Worm (Caenorhabditis elegans) whole organism, L1 larva: ENCODE results near the gene Y49E10.27.

Source experiments
- C34B4.2 ChIP-seq: sonication (generic microtip); optimal IDR thresholded peaks from 2 replicates; lab custom pipeline; 2017; ENCODE audit warnings: mild to moderate bottlenecking, missing genetic modification characterization, missing compliant biosample characterization
- F16B12.6 ChIP-seq: fragments of 150-350 bp; optimal IDR thresholded peaks from 2 replicates; lab custom pipeline; 2014; ENCODE audit warnings: missing biosample characterization, missing genetic modification characterization
- Y116A8C.19 ChIP-seq: sonication (generic microtip); optimal IDR thresholded peaks from 2 replicates; lab custom pipeline; 2016; ENCODE audit warnings: missing compliant biosample characterization, missing genetic modification characterization, borderline replicate concordance
- alr-1 ChIP-seq: fragments of 200-800 bp; sonication (Bioruptor generic); optimal IDR thresholded peaks from 2 replicates; lab custom pipeline; 2018; ENCODE audit warnings: borderline replicate concordance, mild to moderate bottlenecking, missing genetic modification characterization, missing compliant biosample characterization
- aly-2 ChIP-seq: fragments of 150-350 bp; optimal IDR thresholded peaks from 2 replicates; lab custom pipeline; 2014; ENCODE audit warnings: missing biosample characterization, missing genetic modification characterization
- ama-1 ChIP-seq: fragments of 150-350 bp; optimal IDR thresholded peaks from 2 replicates; lab custom pipeline; 2014
- ceh-82 ChIP-seq, 3 experiments: fragments of 150-350 bp in 1 of 3; sonication (generic microtip) in 2 of 3; optimal IDR thresholded peaks; 2 replicates each; lab custom pipeline; 2014 to 2017; ENCODE audit warnings: missing biosample characterization in 3 of 3, missing genetic modification characterization in 3 of 3
- ceh-90 ChIP-seq: sonication (generic microtip); optimal IDR thresholded peaks from 2 replicates; lab custom pipeline; 2016; ENCODE audit warnings: missing genetic modification characterization, missing compliant biosample characterization
- ces-1 ChIP-seq: fragments of 150-350 bp; optimal IDR thresholded peaks from 2 replicates; lab custom pipeline; 2014; ENCODE audit warnings: missing biosample characterization, missing genetic modification reagents, missing genetic modification characterization
- dpl-1 ChIP-seq, 3 experiments: fragments of 150-350 bp in 2 of 3; sonication (generic microtip) in 1 of 3; optimal IDR thresholded peaks; 2 replicates each; lab custom pipeline; 2014 to 2017; ENCODE audit warnings: missing biosample characterization in 3 of 3, missing genetic modification characterization in 3 of 3, missing genetic modification reagents in 3 of 3
- efl-1 ChIP-seq, 4 experiments: fragments of 150-350 bp; optimal IDR thresholded peaks in 3 of 4; peaks in 1 of 4; 1 replicate in 1 of 4; 2 replicates in 3 of 4; lab custom pipeline; 2014; ENCODE audit warnings: missing biosample characterization in 2 of 4, missing genetic modification characterization in 2 of 4, missing genetic modification reagents in 2 of 4
- efl-3 ChIP-seq: fragments of 200-800 bp; sonication (Bioruptor generic); optimal IDR thresholded peaks from 2 replicates; lab custom pipeline; 2018; ENCODE audit warnings: mild to moderate bottlenecking, missing genetic modification characterization, missing compliant biosample characterization
- egl-27 ChIP-seq, 2 experiments: fragments of 150-350 bp in 1 of 2; sonication (generic microtip); optimal IDR thresholded peaks; 3 replicates each; lab custom pipeline; 2017 to 2018; ENCODE audit warnings: missing biosample characterization in 2 of 2, missing genetic modification characterization in 2 of 2, missing genetic modification reagents in 2 of 2
- elt-2 ChIP-seq: sonication (generic microtip); optimal IDR thresholded peaks from 2 replicates; lab custom pipeline; 2016; ENCODE audit warnings: missing genetic modification characterization, mild to moderate bottlenecking, inconsistent platforms, missing compliant biosample characterization, missing genetic modification reagents
- elt-3 ChIP-seq, 6 experiments: fragments of 150-350 bp in 1 of 6; sonication (generic microtip); optimal IDR thresholded peaks; 2 replicates each; lab custom pipeline; 2017 to 2018; ENCODE audit warnings: missing biosample characterization in 6 of 6, missing genetic modification characterization in 6 of 6, inconsistent platforms in 1 of 6
- ets-5 ChIP-seq: fragments of 200-800 bp; sonication (Bioruptor generic); IDR thresholded peaks from 2 replicates; pipeline ENCODE4 v1.3.6; 2022; ENCODE audit warnings: missing genetic modification characterization, missing compliant biosample characterization
- fkh-10 ChIP-seq: sonication (generic microtip); optimal IDR thresholded peaks from 2 replicates; lab custom pipeline; 2017; ENCODE audit warnings: missing biosample characterization, missing genetic modification reagents, missing genetic modification characterization
- fkh-8 ChIP-seq: sonication (generic microtip); optimal IDR thresholded peaks from 2 replicates; lab custom pipeline; 2016; ENCODE audit warnings: mild to moderate bottlenecking, missing genetic modification characterization, missing compliant biosample characterization
- fos-1 ChIP-seq: fragments of 150-350 bp; optimal IDR thresholded peaks from 2 replicates; lab custom pipeline; 2014; ENCODE audit warnings: missing biosample characterization, missing genetic modification characterization
- hlh-17 ChIP-seq: fragments of 200-800 bp; sonication (Bioruptor generic); optimal IDR thresholded peaks from 2 replicates; lab custom pipeline; 2018; ENCODE audit warnings: missing genetic modification characterization, mild to moderate bottlenecking, missing compliant biosample characterization, moderate library complexity, borderline replicate concordance
- hpl-2 ChIP-seq: fragments of 150-350 bp; optimal IDR thresholded peaks from 2 replicates; lab custom pipeline; 2014; ENCODE audit warnings: missing biosample characterization, missing genetic modification reagents, missing genetic modification characterization
- irx-1 ChIP-seq: sonication (generic microtip); optimal IDR thresholded peaks from 2 replicates; lab custom pipeline; 2016; ENCODE audit warnings: missing genetic modification characterization, missing compliant biosample characterization
- lin-15B ChIP-seq: fragments of 150-350 bp; sonication (generic microtip); optimal IDR thresholded peaks from 3 replicates; lab custom pipeline; 2014; ENCODE audit warnings: missing biosample characterization, missing genetic modification characterization
- lin-35 ChIP-seq, 2 experiments: fragments of 150-350 bp; optimal IDR thresholded peaks; 2 replicates each; lab custom pipeline; 2014; ENCODE audit warnings: missing biosample characterization in 2 of 2, missing genetic modification characterization in 2 of 2, missing genetic modification reagents in 2 of 2
- lir-3 ChIP-seq: sonication (generic microtip); optimal IDR thresholded peaks from 2 replicates; lab custom pipeline; 2016; ENCODE audit warnings: mild to moderate bottlenecking, missing genetic modification characterization, moderate library complexity, missing compliant biosample characterization; ENCODE audit not compliant: poor library complexity
- lsy-2 ChIP-seq, 2 experiments: fragments of 150-350 bp; optimal IDR thresholded peaks; 2 replicates each; lab custom pipeline; 2014; ENCODE audit warnings: missing biosample characterization in 2 of 2, missing genetic modification characterization in 2 of 2
- mef-2 ChIP-seq: fragments of 150-350 bp; optimal IDR thresholded peaks from 2 replicates; lab custom pipeline; 2014; ENCODE audit warnings: missing biosample characterization, missing genetic modification characterization
- mep-1 ChIP-seq: fragments of 150-350 bp; optimal IDR thresholded peaks from 2 replicates; lab custom pipeline; 2014; ENCODE audit warnings: missing biosample characterization, missing genetic modification characterization
- nhr-11 ChIP-seq: fragments of 150-350 bp; optimal IDR thresholded peaks from 2 replicates; lab custom pipeline; 2014; ENCODE audit warnings: missing biosample characterization, missing genetic modification characterization
- nhr-20 ChIP-seq: sonication (generic microtip); optimal IDR thresholded peaks from 2 replicates; lab custom pipeline; 2016; ENCODE audit warnings: mild to moderate bottlenecking, missing genetic modification characterization, missing compliant biosample characterization
- nhr-237 ChIP-seq: fragments of 150-350 bp; optimal IDR thresholded peaks from 2 replicates; lab custom pipeline; 2014; ENCODE audit warnings: missing biosample characterization, missing genetic modification characterization
- nhr-71 ChIP-seq: sonication (generic microtip); optimal IDR thresholded peaks from 2 replicates; lab custom pipeline; 2016; ENCODE audit warnings: mild to moderate bottlenecking, missing genetic modification characterization, moderate library complexity, missing compliant biosample characterization
- nhr-76 ChIP-seq: sonication (generic microtip); optimal IDR thresholded peaks from 2 replicates; lab custom pipeline; 2017; ENCODE audit warnings: missing biosample characterization, missing genetic modification characterization
- nhr-77 ChIP-seq: fragments of 150-350 bp; optimal IDR thresholded peaks from 2 replicates; lab custom pipeline; 2014; ENCODE audit warnings: missing biosample characterization, missing genetic modification characterization
- nhr-85 ChIP-seq: sonication (generic microtip); peaks from one replicate; lab custom pipeline; 2016; ENCODE audit warnings: missing genetic modification characterization, inconsistent platforms, missing compliant biosample characterization
- skn-1 ChIP-seq: fragments of 150-350 bp; optimal IDR thresholded peaks from 2 replicates; lab custom pipeline; 2014; ENCODE audit warnings: missing biosample characterization, missing genetic modification characterization
- snpc-4 ChIP-seq: fragments of 150-350 bp; optimal IDR thresholded peaks from 2 replicates; lab custom pipeline; 2014; ENCODE audit warnings: missing biosample characterization, missing genetic modification characterization
- sptf-1 ChIP-seq: fragments of 150-350 bp; optimal IDR thresholded peaks from 2 replicates; lab custom pipeline; 2014; ENCODE audit warnings: missing biosample characterization, missing genetic modification characterization
- sup-37 ChIP-seq: fragments of 200-800 bp; sonication (Bioruptor generic); optimal IDR thresholded peaks from 2 replicates; lab custom pipeline; 2018; ENCODE audit warnings: mild to moderate bottlenecking, missing genetic modification characterization, missing compliant biosample characterization
- tlp-1 ChIP-seq: fragments of 150-350 bp; optimal IDR thresholded peaks from 2 replicates; lab custom pipeline; 2014; ENCODE audit warnings: missing biosample characterization, missing genetic modification characterization
- unc-62 ChIP-seq: fragments of 150-350 bp; optimal IDR thresholded peaks from 2 replicates; lab custom pipeline; 2014; ENCODE audit warnings: missing biosample characterization, missing genetic modification reagents, missing genetic modification characterization
- vab-15 ChIP-seq: sonication (generic microtip); optimal IDR thresholded peaks from 2 replicates; lab custom pipeline; 2017; ENCODE audit warnings: missing genotype, mild to moderate bottlenecking, missing genetic modification characterization, missing compliant biosample characterization
- ztf-4 ChIP-seq: fragments of 150-350 bp; optimal IDR thresholded peaks from 2 replicates; lab custom pipeline; 2014; ENCODE audit warnings: missing biosample characterization, missing genetic modification characterization

Y49E10.27 gene

DNA sequence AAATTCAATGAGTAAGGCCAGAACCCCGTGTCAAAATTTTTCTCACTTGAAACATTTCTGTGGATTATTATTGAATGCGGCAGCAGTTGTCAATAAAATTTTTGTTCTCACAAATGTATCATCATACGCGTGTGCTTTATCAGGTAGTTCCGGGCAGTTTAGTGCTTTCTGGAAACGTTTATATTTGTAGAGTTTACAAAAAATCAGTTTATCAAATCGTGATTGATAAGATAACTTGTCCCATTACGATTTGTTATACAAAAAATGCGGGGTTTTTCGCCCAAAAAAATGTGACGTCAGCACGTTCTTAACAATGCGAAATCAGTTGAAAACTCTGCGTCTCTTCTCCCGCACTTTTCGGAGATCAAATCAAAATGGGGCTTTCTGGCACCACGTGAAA, 11.0 kb downstream of the Y49E10.27 start:
- TF ChIP-seq tlp-1 (tag; lab: Kevin White, UChicago) (no peak), lin-35 (GFP tag; optimal IDR thresholded peaks at IDR 0.05; lab: Kevin White, UChicago) (peak in 1 of 2 experiments; percentile 15), Y116A8C.19 (tag; lab: Kevin White, UChicago) (no peak), dpl-1 (GFP tag; optimal IDR thresholded peaks at IDR 0.05; lab: Kevin White, UChicago) (no peak), fkh-8 (tag; lab: Kevin White, UChicago) (no peak), nhr-85 (no peak), elt-2 (tag; lab: Kevin White, UChicago) (peak; percentile 90), nhr-77 (tag; lab: Kevin White, UChicago) (no peak), efl-1 (optimal IDR thresholded peaks at IDR 0.05; lab: Kevin White, UChicago) (no peak), efl-1 (GFP tag; optimal IDR thresholded peaks at IDR 0.05 in 1 of 2; lab: Kevin White, UChicago) (peak in 1 of 2 experiments; percentile 62), fkh-10 (GFP tag; lab: Kevin White, UChicago) (no peak), mef-2 (no peak)

DNA sequence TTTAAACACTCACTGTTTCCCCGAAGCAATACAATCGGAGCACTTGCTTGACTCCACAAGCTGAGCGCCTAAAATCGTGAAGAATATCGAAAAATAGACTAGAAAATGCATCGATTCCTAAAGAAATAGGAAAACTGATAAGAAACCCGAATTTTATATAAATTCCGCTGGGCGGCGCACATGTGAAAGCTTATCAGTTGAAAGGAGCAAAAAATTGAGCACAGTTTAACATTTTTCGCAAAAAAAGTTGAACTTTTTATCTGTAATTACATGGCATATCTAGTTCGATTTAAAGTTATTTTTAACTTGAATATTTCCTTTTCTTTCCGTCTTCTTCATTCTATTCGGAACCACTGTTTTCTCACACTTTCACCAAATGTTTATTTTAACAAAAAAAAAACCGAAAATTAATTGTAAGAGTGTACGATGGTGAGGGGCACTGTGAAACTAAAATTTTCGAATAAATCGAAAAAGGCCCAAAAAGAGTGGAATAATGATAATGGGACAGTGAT, 11.8 kb downstream of the Y49E10.27 start, which contains the start of gene Y49E10.18:
Y49E10.18 (minus strand) TSS at position 116 of the 512 bp plus-strand sequence.
- no peak for TF ChIP-seq ets-5 (GFP tag; lab: Robert Waterston, UW)
- no peak for TF ChIP-seq fos-1 (tag; lab: Kevin White, UChicago)
- no peak for TF ChIP-seq unc-62
- TF ChIP-seq alr-1 (tag; lab: Kevin White, UChicago) = no peak
- no peak for TF ChIP-seq nhr-77 (tag; lab: Kevin White, UChicago)
- TF ChIP-seq ama-1 (lab: Kevin White, UChicago) = no peak
- TF ChIP-seq ceh-90 (tag; lab: Kevin White, UChicago) = no peak
- TF ChIP-seq nhr-237 (tag; lab: Kevin White, UChicago) = no peak
- TF ChIP-seq efl-3 (GFP tag; lab: Kevin White, UChicago) = no peak
- TF ChIP-seq elt-2 (tag; lab: Kevin White, UChicago) = peak; percentile 81
- peak; percentile 21 for TF ChIP-seq nhr-20 (tag; lab: Kevin White, UChicago)

DNA sequence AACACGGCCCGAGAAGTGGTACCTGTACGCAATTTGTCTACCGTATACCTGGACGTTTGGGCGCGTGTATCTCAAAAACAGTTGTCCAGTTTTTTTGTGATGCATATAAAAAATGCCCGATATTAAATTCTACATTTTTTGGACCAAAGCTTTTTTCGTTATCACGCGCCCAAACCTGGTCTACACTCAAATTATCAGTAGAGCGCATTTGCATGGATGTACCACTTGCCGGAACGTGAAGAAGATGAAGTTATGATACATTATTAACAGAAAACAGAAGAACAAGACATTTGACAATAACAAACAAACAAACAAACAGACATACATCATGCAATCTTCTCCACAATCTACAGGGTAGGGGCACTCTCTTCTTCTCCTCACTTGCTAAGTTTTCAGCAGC, 13.4 kb downstream of the Y49E10.27 start:
- TF ChIP-seq lin-35 (GFP tag; optimal IDR thresholded peaks at IDR 0.05; lab: Kevin White, UChicago) (peak; percentile 11 to 61), efl-1 (optimal IDR thresholded peaks at IDR 0.05; lab: Kevin White, UChicago) (peak; percentile 8 to 45), efl-1 (GFP tag; optimal IDR thresholded peaks at IDR 0.05 in 1 of 2; lab: Kevin White, UChicago) (peak; percentile 39 to 86), dpl-1 (GFP tag; optimal IDR thresholded peaks at IDR 0.05; lab: Kevin White, UChicago) (peak in 2 of 3 experiments; percentile 24 to 55), lsy-2 (tag; optimal IDR thresholded peaks at IDR 0.05; lab: Kevin White, UChicago) (peak in 1 of 2 experiments; percentile 56)

DNA sequence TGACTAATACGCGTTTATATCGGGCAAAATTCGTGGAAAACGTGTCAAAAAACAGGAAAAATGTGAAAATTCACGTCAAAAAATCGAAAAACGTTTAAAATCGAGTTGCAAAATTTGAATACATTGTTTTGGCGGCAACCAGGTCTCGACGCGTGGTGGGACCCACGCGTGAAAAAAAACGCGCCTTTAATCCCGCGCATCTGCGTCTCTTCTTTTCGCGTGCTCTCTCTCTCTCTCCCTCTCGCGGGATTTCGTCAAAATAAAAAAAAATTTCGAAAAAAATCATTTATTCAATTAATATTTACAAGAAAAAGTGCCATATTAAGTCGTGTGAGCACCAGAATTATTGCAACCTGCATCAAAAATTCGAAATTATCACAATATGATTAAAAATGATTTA, 19.1 kb downstream of the Y49E10.27 start, which contains the start of gene ani-1:
ani-1 (minus strand) TSS at position 61 of the 400 bp plus-strand sequence.
- TF ChIP-seq ceh-82 (tag; optimal IDR thresholded peaks at IDR 0.05; lab: Kevin White, UChicago) = peak; percentile 35 to 83 (median 60)
- TF ChIP-seq ces-1 = no peak
- TF ChIP-seq lin-15B (tag; lab: Kevin White, UChicago) = peak; percentile 65
- peak; percentile 69 for TF ChIP-seq mep-1 (tag; lab: Kevin White, UChicago)
- peak; percentile 88 to 92 (median 90) for TF ChIP-seq dpl-1 (GFP tag; optimal IDR thresholded peaks at IDR 0.05; lab: Kevin White, UChicago)
- TF ChIP-seq fkh-10 (GFP tag; lab: Kevin White, UChicago) = no peak
- peak; percentile 20 for TF ChIP-seq ztf-4
- peak; percentile 61 for TF ChIP-seq skn-1 (tag; lab: Kevin White, UChicago)
- TF ChIP-seq elt-3 (tag; optimal IDR thresholded peaks at IDR 0.05; lab: Kevin White, UChicago) = peak in 1 of 6 experiments; percentile 42
- no peak for TF ChIP-seq elt-2 (tag; lab: Kevin White, UChicago)
- no peak for TF ChIP-seq lir-3 (tag; lab: Kevin White, UChicago)
- TF ChIP-seq nhr-71 (tag; lab: Kevin White, UChicago) = peak; percentile 79
- TF ChIP-seq mef-2 = no peak
- TF ChIP-seq nhr-11 (tag; lab: Kevin White, UChicago) = no peak
- TF ChIP-seq vab-15 (tag; lab: Kevin White, UChicago) = no peak
- TF ChIP-seq C34B4.2 (tag; lab: Kevin White, UChicago) = no peak
- TF ChIP-seq aly-2 (tag; lab: Kevin White, UChicago) = no peak
- TF ChIP-seq egl-27 (tag; optimal IDR thresholded peaks at IDR 0.05; lab: Kevin White, UChicago) = no peak
- no peak for TF ChIP-seq hpl-2 (GFP tag; lab: Kevin White, UChicago)
- TF ChIP-seq nhr-76 (tag; lab: Kevin White, UChicago) = no peak
- peak; percentile 36 for TF ChIP-seq irx-1 (tag; lab: Kevin White, UChicago)
- TF ChIP-seq lin-35 (GFP tag; optimal IDR thresholded peaks at IDR 0.05; lab: Kevin White, UChicago) = peak; percentile 93 to 94
- no peak for TF ChIP-seq sup-37 (GFP tag; lab: Kevin White, UChicago)
- TF ChIP-seq efl-1 (optimal IDR thresholded peaks at IDR 0.05; lab: Kevin White, UChicago) = peak; percentile 91 to 97
- TF ChIP-seq efl-1 (GFP tag; optimal IDR thresholded peaks at IDR 0.05 in 1 of 2; lab: Kevin White, UChicago) = peak; percentile 91 to 98
- TF ChIP-seq F16B12.6 = peak; percentile 54
- no peak for TF ChIP-seq fos-1 (tag; lab: Kevin White, UChicago)
- TF ChIP-seq hlh-17 (GFP tag; lab: Kevin White, UChicago) = no peak
- TF ChIP-seq snpc-4 (tag; lab: Kevin White, UChicago) = no peak
- TF ChIP-seq sptf-1 (tag; lab: Kevin White, UChicago) = no peak
- TF ChIP-seq tlp-1 (tag; lab: Kevin White, UChicago) = no peak
